Fruit fly (Drosophila melanogaster) whole organism, embryonic: ENCODE data around the gene uif.

Source experiments
- Asciz ChIP-seq: fragments of 200-800 bp; sonication (Bioruptor generic); optimal IDR thresholded peaks from 2 replicates; lab custom pipeline; 2017; ENCODE audit warnings: missing biosample characterization, mild to moderate bottlenecking, missing genetic modification characterization, missing genetic modification reagents
- CG10267 ChIP-seq: fragments of 200-800 bp; sonication (Bioruptor generic); optimal IDR thresholded peaks from 2 replicates; lab custom pipeline; 2018; ENCODE audit warnings: missing biosample characterization, mild to moderate bottlenecking, missing genetic modification characterization, moderate library complexity
- CG10321 ChIP-seq: fragments of 200-800 bp; sonication (Bioruptor generic); IDR thresholded peaks from 2 replicates; pipeline ENCODE4 v1.3.6; 2022; ENCODE audit warnings: missing biosample characterization, missing genetic modification characterization
- CG10565 ChIP-seq: fragments of 200-800 bp; sonication (Bioruptor generic); optimal IDR thresholded peaks from 3 replicates; lab custom pipeline; 2016; ENCODE audit warnings: missing biosample characterization, mild to moderate bottlenecking, missing genetic modification characterization
- CG10654 ChIP-seq: fragments of 200-800 bp; sonication (Bioruptor generic); optimal IDR thresholded peaks from 2 replicates; lab custom pipeline; 2016; ENCODE audit warnings: missing biosample characterization, missing genetic modification characterization
- CG11247 ChIP-seq: fragments of 200-800 bp; sonication (Bioruptor generic); IDR thresholded peaks from 2 replicates; pipeline ENCODE4 v1.3.6; 2022; ENCODE audit warnings: missing biosample characterization, missing genetic modification characterization
- CG11398 ChIP-seq: fragments of 200-800 bp; sonication (Bioruptor generic); optimal IDR thresholded peaks from 2 replicates; lab custom pipeline; 2016; ENCODE audit warnings: missing biosample characterization, missing genetic modification characterization
- CG12236 ChIP-seq: fragments of 200-800 bp; sonication (Bioruptor generic); optimal IDR thresholded peaks from 2 replicates; lab custom pipeline; 2016; ENCODE audit warnings: missing biosample characterization, missing genetic modification characterization
- CG13296 ChIP-seq: fragments of 200-800 bp; sonication (Bioruptor generic); optimal IDR thresholded peaks from 3 replicates; lab custom pipeline; 2018; ENCODE audit warnings: missing biosample characterization, mild to moderate bottlenecking, missing genetic modification characterization
- CG13894 ChIP-seq: fragments of 200-800 bp; sonication (Bioruptor generic); optimal IDR thresholded peaks from 3 replicates; lab custom pipeline; 2018; ENCODE audit warnings: missing biosample characterization, mild to moderate bottlenecking, missing genetic modification characterization, moderate library complexity
- CG15696 ChIP-seq: fragments of 200-800 bp; sonication (Bioruptor generic); optimal IDR thresholded peaks from 2 replicates; lab custom pipeline; 2019; ENCODE audit warnings: missing biosample characterization, mild to moderate bottlenecking, missing genetic modification characterization, moderate library complexity
- CG17359 ChIP-seq: fragments of 200-800 bp; sonication (Bioruptor generic); optimal IDR thresholded peaks from 3 replicates; lab custom pipeline; 2018; ENCODE audit warnings: missing biosample characterization, mild to moderate bottlenecking, missing genetic modification characterization, moderate library complexity
- CG17802 ChIP-seq: fragments of 200-800 bp; sonication (Bioruptor generic); optimal IDR thresholded peaks from 2 replicates; lab custom pipeline; 2018; ENCODE audit warnings: missing biosample characterization, mild to moderate bottlenecking, missing genetic modification characterization, moderate library complexity
- CG18011 ChIP-seq: fragments of 200-800 bp; sonication (Bioruptor generic); optimal IDR thresholded peaks from 2 replicates; lab custom pipeline; 2017; ENCODE audit warnings: missing biosample characterization, missing genetic modification characterization, mild to moderate bottlenecking, moderate library complexity, missing genotype
- CG3065 ChIP-seq: fragments of 200-800 bp; sonication (Bioruptor generic); optimal IDR thresholded peaks from 2 replicates; lab custom pipeline; 2016; ENCODE audit warnings: missing biosample characterization, missing genetic modification characterization
- CG31441 ChIP-seq: fragments of 200-800 bp; sonication (Bioruptor generic); IDR thresholded peaks from 2 replicates; pipeline ENCODE4 v1.3.6; 2022; ENCODE audit warnings: missing biosample characterization, missing genetic modification characterization
- CG3163 ChIP-seq: fragments of 200-800 bp; sonication (Bioruptor generic); optimal IDR thresholded peaks from 3 replicates; lab custom pipeline; 2016; ENCODE audit warnings: missing biosample characterization, missing genetic modification characterization
- CG33213 ChIP-seq: fragments of 200-800 bp; sonication (Bioruptor generic); optimal IDR thresholded peaks from 3 replicates; lab custom pipeline; 2016; ENCODE audit warnings: missing biosample characterization, missing genetic modification characterization
- CG4360 ChIP-seq: fragments of 200-800 bp; sonication (Bioruptor generic); IDR thresholded peaks from 2 replicates; pipeline ENCODE4 v1.3.6; 2022; ENCODE audit warnings: missing biosample characterization, missing genetic modification characterization
- CG6272 ChIP-seq: fragments of 200-800 bp; sonication (Bioruptor generic); IDR thresholded peaks from 2 replicates; pipeline ENCODE4 v1.3.6; 2022; ENCODE audit warnings: missing biosample characterization, missing genetic modification characterization
- CG8924 ChIP-seq: fragments of 200-800 bp; optimal IDR thresholded peaks from 3 replicates; lab custom pipeline; 2019; ENCODE audit warnings: missing biosample characterization, mild to moderate bottlenecking, missing genetic modification characterization, moderate library complexity
- CrebB ChIP-seq: fragments of 200-800 bp; sonication (Bioruptor generic); optimal IDR thresholded peaks from 3 replicates; lab custom pipeline; 2018; ENCODE audit warnings: missing biosample characterization, mild to moderate bottlenecking, missing genetic modification characterization
- Dek ChIP-seq: fragments of 200-800 bp; sonication (Bioruptor generic); optimal IDR thresholded peaks from 3 replicates; lab custom pipeline; 2019; ENCODE audit warnings: missing biosample characterization, mild to moderate bottlenecking, missing genetic modification characterization, moderate library complexity
- Dll ChIP-seq: fragments of 200-800 bp; sonication (Bioruptor generic); IDR thresholded peaks from 4 replicates; pipeline ENCODE4 v1.3.6; 2022; ENCODE audit warnings: missing biosample characterization, missing genetic modification characterization; ENCODE audit not compliant: partially characterized antibody
- HLH4C ChIP-seq: fragments of 200-800 bp; sonication (Bioruptor generic); IDR thresholded peaks from 3 replicates; pipeline ENCODE4 v1.3.6; 2022; ENCODE audit warnings: missing biosample characterization, missing genetic modification characterization; ENCODE audit not compliant: partially characterized antibody
- NK7.1 ChIP-seq: fragments of 200-800 bp; sonication (Bioruptor generic); optimal IDR thresholded peaks from 3 replicates; lab custom pipeline; 2016; ENCODE audit warnings: missing biosample characterization, missing genetic modification characterization
- Neu2 ChIP-seq: fragments of 200-800 bp; sonication (Bioruptor generic); optimal IDR thresholded peaks from 3 replicates; lab custom pipeline; 2016; ENCODE audit warnings: missing biosample characterization, missing genetic modification characterization, borderline replicate concordance
- Nf-YB ChIP-seq: fragments of 200-800 bp; sonication (Bioruptor generic); optimal IDR thresholded peaks from 3 replicates; lab custom pipeline; 2019; ENCODE audit warnings: missing biosample characterization, mild to moderate bottlenecking, missing genetic modification characterization, moderate library complexity
- Optix ChIP-seq: fragments of 200-800 bp; sonication (Bioruptor generic); IDR thresholded peaks from 3 replicates; pipeline ENCODE4 v1.3.6; 2022; ENCODE audit warnings: missing biosample characterization, missing genetic modification characterization
- Ravus ChIP-seq: fragments of 200-800 bp; sonication (Bioruptor generic); IDR thresholded peaks from 2 replicates; pipeline ENCODE4 v1.3.6; 2022; ENCODE audit warnings: missing biosample characterization, missing genetic modification characterization
- Spps ChIP-seq: fragments of 200-800 bp; sonication (Bioruptor generic); optimal IDR thresholded peaks from 2 replicates; lab custom pipeline; 2018; ENCODE audit warnings: missing biosample characterization, mild to moderate bottlenecking, missing genetic modification characterization
- Vsx1 ChIP-seq: fragments of 200-800 bp; sonication (Bioruptor generic); optimal IDR thresholded peaks from 2 replicates; lab custom pipeline; 2017; ENCODE audit warnings: missing biosample characterization, mild to moderate bottlenecking, missing genetic modification characterization, missing genetic modification reagents
- ap ChIP-seq: fragments of 200-800 bp; sonication (Bioruptor generic); IDR thresholded peaks from 2 replicates; pipeline ENCODE4 v1.3.6; 2022; ENCODE audit warnings: missing biosample characterization, missing genetic modification characterization
- dimm ChIP-seq: fragments of 200-800 bp; sonication (Bioruptor generic); IDR thresholded peaks from 2 replicates; pipeline ENCODE4 v1.3.6; 2022; ENCODE audit warnings: missing biosample characterization, missing genetic modification characterization
- dmrt11E ChIP-seq: fragments of 200-800 bp; sonication (Bioruptor generic); optimal IDR thresholded peaks from 3 replicates; lab custom pipeline; 2018; ENCODE audit warnings: missing biosample characterization, mild to moderate bottlenecking, missing genetic modification characterization, moderate library complexity
- dysf ChIP-seq: fragments of 200-800 bp; sonication (Bioruptor generic); IDR thresholded peaks from 3 replicates; pipeline ENCODE4 v1.3.6; 2022; ENCODE audit warnings: missing biosample characterization, missing genetic modification characterization
- fu2 ChIP-seq: fragments of 200-800 bp; sonication (Bioruptor generic); optimal IDR thresholded peaks from 2 replicates; lab custom pipeline; 2016; ENCODE audit warnings: missing biosample characterization, missing genetic modification characterization
- gcm2 ChIP-seq: fragments of 200-800 bp; sonication (Bioruptor generic); optimal IDR thresholded peaks from 2 replicates; lab custom pipeline; 2016; ENCODE audit warnings: missing biosample characterization, missing genetic modification characterization
- gfzf ChIP-seq: fragments of 200-800 bp; sonication (Bioruptor generic); optimal IDR thresholded peaks from 2 replicates; lab custom pipeline; 2016; ENCODE audit warnings: missing biosample characterization, mild to moderate bottlenecking, missing genetic modification characterization, moderate library complexity
- grau ChIP-seq: fragments of 200-800 bp; optimal IDR thresholded peaks from 3 replicates; lab custom pipeline; 2019; ENCODE audit warnings: missing biosample characterization, mild to moderate bottlenecking, missing genetic modification characterization, moderate library complexity
- hth ChIP-seq: fragments of >200 bp; optimal IDR thresholded peaks from 2 replicates; lab custom pipeline; 2017; ENCODE audit warnings: inconsistent platforms
- jing ChIP-seq: fragments of 200-800 bp; sonication (Bioruptor generic); optimal IDR thresholded peaks from 2 replicates; lab custom pipeline; 2018; ENCODE audit warnings: missing biosample characterization, mild to moderate bottlenecking, missing genetic modification characterization
- kay ChIP-seq: fragments of 200-800 bp; sonication (Bioruptor generic); optimal IDR thresholded peaks from 2 replicates; lab custom pipeline; 2016; ENCODE audit warnings: missing biosample characterization, missing genetic modification characterization
- mam ChIP-seq: fragments of 200-800 bp; sonication (Bioruptor generic); optimal IDR thresholded peaks from 3 replicates; lab custom pipeline; 2016; ENCODE audit warnings: missing biosample characterization, missing genetic modification characterization
- mirr ChIP-seq: fragments of 200-800 bp; sonication (Bioruptor generic); optimal IDR thresholded peaks from 3 replicates; lab custom pipeline; 2018; ENCODE audit warnings: missing biosample characterization, mild to moderate bottlenecking, missing genetic modification characterization
- pnt ChIP-seq: fragments of 200-800 bp; sonication (Bioruptor generic); optimal IDR thresholded peaks from 3 replicates; lab custom pipeline; 2016; ENCODE audit warnings: missing biosample characterization, missing genetic modification characterization
- psq ChIP-seq: fragments of 200-800 bp; sonication (Bioruptor generic); optimal IDR thresholded peaks from 2 replicates; lab custom pipeline; 2017; ENCODE audit warnings: missing biosample characterization, missing genetic modification characterization
- sens ChIP-seq: fragments of 200-800 bp; sonication (Bioruptor generic); peaks from one replicate; lab custom pipeline; 2016; ENCODE audit warnings: missing biosample characterization, missing genetic modification characterization
- stwl ChIP-seq: fragments of 200-800 bp; sonication (Bioruptor generic); optimal IDR thresholded peaks from 3 replicates; lab custom pipeline; 2018; ENCODE audit warnings: missing biosample characterization, mild to moderate bottlenecking, missing genetic modification characterization, moderate library complexity
- vnd ChIP-seq: fragments of 200-800 bp; sonication (Bioruptor generic); IDR thresholded peaks from 3 replicates; pipeline ENCODE4 v1.3.6; 2022; ENCODE audit warnings: missing biosample characterization, missing genetic modification characterization; ENCODE audit not compliant: partially characterized antibody
- z ChIP-seq: fragments of 200-800 bp; sonication (Bioruptor generic); IDR thresholded peaks from 3 replicates; pipeline ENCODE4 v1.3.6; 2022; ENCODE audit warnings: missing biosample characterization, missing genetic modification characterization

uif gene

dm6 chr2L:7049009-7049647, 39.0 kb upstream of the uif start (continued):
- TF ChIP-seq NK7.1 (GFP tag; lab: Kevin White, UChicago) (no peak), mirr (peak; percentile 57), CG3163 (GFP tag; lab: Kevin White, UChicago) (peak; percentile 3), CG6272 (GFP tag; lab: Robert Waterston, UW) (no peak), CG8924 (tag; lab: Kevin White, UChicago) (peak; percentile 42), CG10321 (GFP tag; lab: Robert Waterston, UW) (no peak), Nf-YB (GFP tag; lab: Kevin White, UChicago) (no peak), CG17359 (peak; percentile 7), CG11398 (GFP tag; lab: Kevin White, UChicago) (peak; percentile 28), CG33213 (GFP tag; lab: Kevin White, UChicago) (no peak), stwl (tag; lab: Kevin White, UChicago) (peak; percentile 63), vnd (GFP tag; lab: Robert Waterston, UW) (peak; percentile 98), CG10565 (GFP tag; lab: Kevin White, UChicago) (no peak), CG15696 (tag; lab: Kevin White, UChicago) (no peak), psq (GFP tag; lab: Kevin White, UChicago) (no peak), dmrt11E (tag; lab: Kevin White, UChicago) (peak; percentile 15), hth (no peak), z (no peak), Dll (peak; percentile 82), Dek (tag; lab: Kevin White, UChicago) (no peak), CG4360 (0 out of 2 replicates have a peak, but pooled peaks have one; percentile 5), sens (GFP tag; lab: Kevin White, UChicago) (peak; percentile 80), Ravus (GFP tag; lab: Robert Waterston, UW) (no peak), CG17802 (tag; lab: Kevin White, UChicago) (no peak), fu2 (GFP tag; lab: Kevin White, UChicago) (no peak), dimm (GFP tag; lab: Robert Waterston, UW) (no peak), jing (no peak), CrebB (tag; lab: Kevin White, UChicago) (peak; percentile 62), HLH4C (GFP tag; lab: Robert Waterston, UW) (peak; percentile 100), pnt (GFP tag; lab: Kevin White, UChicago) (no peak), CG10654 (GFP tag; lab: Kevin White, UChicago) (no peak), dysf (GFP tag; lab: Robert Waterston, UW) (no peak; the same call in 2 of the 3 replicates), CG13296 (GFP tag; lab: Kevin White, UChicago) (peak; percentile 60), Neu2 (GFP tag; lab: Kevin White, UChicago) (no peak), CG12236 (no peak), Optix (no peak), CG18011 (GFP tag; lab: Kevin White, UChicago) (no peak), gcm2 (GFP tag; lab: Kevin White, UChicago) (no peak), gfzf (GFP tag; lab: Kevin White, UChicago) (no peak), ap (GFP tag; lab: Robert Waterston, UW) (no peak), kay (GFP tag; lab: Kevin White, UChicago) (no peak), CG31441 (no peak; the same call in 1 of the 2 replicates), CG10267 (tag; lab: Kevin White, UChicago) (no peak), CG3065 (GFP tag; lab: Kevin White, UChicago) (no peak), CG13894 (tag; lab: Kevin White, UChicago) (no peak), mam (GFP tag; lab: Kevin White, UChicago) (no peak), grau (tag; lab: Kevin White, UChicago) (peak; percentile 8), Asciz (GFP tag; lab: Kevin White, UChicago) (no peak), CG11247 (no peak), Vsx1 (GFP tag; lab: Kevin White, UChicago) (no peak), Spps (tag; lab: Kevin White, UChicago) (no peak)
